Fruit fly (Drosophila melanogaster) whole organism, prepupa: ENCODE data around the gene mst.

Experiments
- CG10631 ChIP-seq: fragments of 200-800 bp; sonication (Bioruptor generic); optimal IDR thresholded peaks from 2 replicates; lab custom pipeline; 2016; ENCODE audit warnings: missing biosample characterization, missing genetic modification characterization
- CG10669 ChIP-seq: fragments of 200-800 bp; sonication (Bioruptor generic); optimal IDR thresholded peaks from 3 replicates; lab custom pipeline; 2018; ENCODE audit warnings: missing biosample characterization, mild to moderate bottlenecking, missing genetic modification characterization, moderate library complexity
- CG11762 ChIP-seq: fragments of 200-800 bp; sonication (Bioruptor generic); optimal IDR thresholded peaks from 3 replicates; lab custom pipeline; 2016; ENCODE audit warnings: missing biosample characterization, missing genetic modification characterization; ENCODE audit not compliant: insufficient read depth
- CG11902 ChIP-seq: fragments of 200-800 bp; sonication (Bioruptor generic); optimal IDR thresholded peaks from 3 replicates; lab custom pipeline; 2016; ENCODE audit warnings: missing biosample characterization, missing genetic modification characterization
- CG15336 ChIP-seq: fragments of 200-800 bp; sonication (Bioruptor generic); IDR thresholded peaks from 2 replicates; pipeline ENCODE4 v1.3.6; 2022; ENCODE audit warnings: missing biosample characterization, missing genetic modification characterization
- CG16779 ChIP-seq: fragments of 200-800 bp; sonication (Bioruptor generic); optimal IDR thresholded peaks from 3 replicates; lab custom pipeline; 2017; ENCODE audit warnings: missing biosample characterization, mild to moderate bottlenecking, missing genetic modification characterization
- CG31627 ChIP-seq: fragments of 200-800 bp; sonication (Bioruptor generic); optimal IDR thresholded peaks from 3 replicates; lab custom pipeline; 2016; ENCODE audit warnings: missing biosample characterization, missing genetic modification characterization
- CG34406 ChIP-seq: fragments of 200-800 bp; sonication (Bioruptor generic); optimal IDR thresholded peaks from 3 replicates; lab custom pipeline; 2016; ENCODE audit warnings: missing biosample characterization, missing genetic modification characterization
- CG3919 ChIP-seq: fragments of 200-800 bp; sonication (Bioruptor generic); optimal IDR thresholded peaks from 3 replicates; lab custom pipeline; 2016; ENCODE audit warnings: missing biosample characterization, missing genetic modification characterization
- CG4318 ChIP-seq: fragments of 200-800 bp; sonication (Bioruptor generic); optimal IDR thresholded peaks from 3 replicates; lab custom pipeline; 2017; ENCODE audit warnings: missing biosample characterization, mild to moderate bottlenecking, missing genetic modification characterization
- CG6276 ChIP-seq: fragments of 200-800 bp; sonication (Bioruptor generic); optimal IDR thresholded peaks from 2 replicates; lab custom pipeline; 2017; ENCODE audit warnings: missing biosample characterization, mild to moderate bottlenecking, missing genetic modification characterization
- CG6792 ChIP-seq: fragments of 200-800 bp; sonication (Bioruptor generic); optimal IDR thresholded peaks from 3 replicates; lab custom pipeline; 2016; ENCODE audit warnings: missing biosample characterization, missing genetic modification characterization
- CG6808 ChIP-seq: fragments of 200-800 bp; sonication (Bioruptor generic); optimal IDR thresholded peaks from 3 replicates; lab custom pipeline; 2017; ENCODE audit warnings: missing biosample characterization, missing genetic modification characterization, mild to moderate bottlenecking, moderate library complexity, missing genetic modification reagents
- CG6854 ChIP-seq: fragments of 200-800 bp; sonication (Bioruptor generic); optimal IDR thresholded peaks from 2 replicates; lab custom pipeline; 2017; ENCODE audit warnings: missing biosample characterization, mild to moderate bottlenecking, missing genetic modification characterization
- CG7368 ChIP-seq: fragments of 200-800 bp; sonication (Bioruptor generic); optimal IDR thresholded peaks from 3 replicates; lab custom pipeline; 2016; ENCODE audit warnings: missing biosample characterization, missing genetic modification characterization
- CG8119 ChIP-seq: fragments of 200-800 bp; sonication (Bioruptor generic); IDR thresholded peaks from 3 replicates; pipeline ENCODE4 v1.3.6; 2022; ENCODE audit warnings: missing biosample characterization, missing genetic modification characterization
- CG8319 ChIP-seq: fragments of 200-800 bp; sonication (Bioruptor generic); optimal IDR thresholded peaks from 3 replicates; lab custom pipeline; 2016; ENCODE audit warnings: missing biosample characterization, missing genetic modification characterization
- CG8632 ChIP-seq: fragments of 200-800 bp; sonication (Bioruptor generic); optimal IDR thresholded peaks from 3 replicates; lab custom pipeline; 2016; ENCODE audit warnings: missing biosample characterization, missing genetic modification characterization
- CG9139 ChIP-seq: fragments of 200-800 bp; sonication (Bioruptor generic); optimal IDR thresholded peaks from 3 replicates; lab custom pipeline; 2017; ENCODE audit warnings: missing biosample characterization, mild to moderate bottlenecking, missing genetic modification characterization
- Eip75B ChIP-seq: fragments of 200-800 bp; sonication (Bioruptor generic); optimal IDR thresholded peaks from 3 replicates; lab custom pipeline; 2016; ENCODE audit warnings: missing biosample characterization, missing genetic modification characterization
- Eip93F ChIP-seq: fragments of 200-800 bp; sonication (Bioruptor generic); optimal IDR thresholded peaks from 2 replicates; lab custom pipeline; 2016; ENCODE audit warnings: missing biosample characterization, mild to moderate bottlenecking, missing genetic modification characterization
- Ets96B ChIP-seq: fragments of 200-800 bp; optimal IDR thresholded peaks from 2 replicates; lab custom pipeline; 2019; ENCODE audit warnings: missing biosample characterization, mild to moderate bottlenecking, missing genetic modification characterization, moderate library complexity
- Gug ChIP-seq: fragments of 200-800 bp; sonication (Bioruptor generic); IDR thresholded peaks from 2 replicates; pipeline ENCODE4 v1.3.6; 2022; ENCODE audit warnings: missing biosample characterization, missing genetic modification characterization
- Hr38 ChIP-seq: sonication (Bioruptor generic); optimal IDR thresholded peaks from 2 replicates; lab custom pipeline; 2016; ENCODE audit warnings: missing biosample characterization, missing genetic modification characterization
- Hr4 ChIP-seq: fragments of 200-800 bp; sonication (Bioruptor generic); optimal IDR thresholded peaks from 3 replicates; lab custom pipeline; 2016; ENCODE audit warnings: missing biosample characterization, missing genetic modification characterization
- Lpt ChIP-seq: fragments of 200-800 bp; sonication (Bioruptor generic); optimal IDR thresholded peaks from 3 replicates; lab custom pipeline; 2016; ENCODE audit warnings: missing biosample characterization, missing genetic modification characterization
- Met ChIP-seq: fragments of 200-800 bp; sonication (Bioruptor generic); optimal IDR thresholded peaks from 3 replicates; lab custom pipeline; 2016; ENCODE audit warnings: missing biosample characterization, missing genetic modification characterization
- OdsH ChIP-seq: fragments of 200-800 bp; sonication (Bioruptor generic); optimal IDR thresholded peaks from 3 replicates; lab custom pipeline; 2016; ENCODE audit warnings: missing biosample characterization, missing genetic modification characterization
- Sox102F ChIP-seq: fragments of 200-800 bp; sonication (Bioruptor generic); optimal IDR thresholded peaks from 2 replicates; lab custom pipeline; 2016; ENCODE audit warnings: missing biosample characterization, mild to moderate bottlenecking, missing genetic modification characterization
- Sox14 ChIP-seq: fragments of 200-800 bp; sonication (Bioruptor generic); optimal IDR thresholded peaks from 3 replicates; lab custom pipeline; 2016; ENCODE audit warnings: missing biosample characterization, missing genetic modification characterization
- Sox15 ChIP-seq: fragments of 200-800 bp; sonication (Bioruptor generic); optimal IDR thresholded peaks from 3 replicates; lab custom pipeline; 2016; ENCODE audit warnings: missing biosample characterization, missing genetic modification characterization
- acj6 ChIP-seq: fragments of 200-800 bp; sonication (Bioruptor generic); optimal IDR thresholded peaks from 3 replicates; lab custom pipeline; 2016; ENCODE audit warnings: missing biosample characterization, missing genetic modification characterization
- cyc ChIP-seq: fragments of 200-800 bp; sonication (Bioruptor generic); optimal IDR thresholded peaks from 3 replicates; lab custom pipeline; 2016; ENCODE audit warnings: missing biosample characterization, missing genetic modification characterization
- dac ChIP-seq: fragments of 200-800 bp; sonication (Bioruptor generic); optimal IDR thresholded peaks from 2 replicates; lab custom pipeline; 2017; ENCODE audit warnings: missing biosample characterization, mild to moderate bottlenecking, missing genetic modification characterization
- dsx ChIP-seq: fragments of 200-800 bp; optimal IDR thresholded peaks from 3 replicates; lab custom pipeline; 2019; ENCODE audit warnings: missing biosample characterization, mild to moderate bottlenecking, missing genetic modification characterization, moderate library complexity; ENCODE audit not compliant: poor library complexity, severe bottlenecking
- eg ChIP-seq: fragments of 200-800 bp; sonication (Bioruptor generic); IDR thresholded peaks from 3 replicates; pipeline ENCODE4 v1.3.6; 2022; ENCODE audit warnings: missing biosample characterization, missing genetic modification characterization
- fd59A ChIP-seq: fragments of 200-800 bp; sonication (Bioruptor generic); optimal IDR thresholded peaks from 2 replicates; lab custom pipeline; 2017; ENCODE audit warnings: missing biosample characterization, mild to moderate bottlenecking, missing genetic modification characterization, missing genetic modification reagents
- fd85E ChIP-seq: fragments of 200-800 bp; sonication (Bioruptor generic); optimal IDR thresholded peaks from 3 replicates; lab custom pipeline; 2016; ENCODE audit warnings: missing biosample characterization, missing genetic modification characterization
- fkh ChIP-seq: fragments of 200-800 bp; sonication (Bioruptor generic); optimal IDR thresholded peaks from 3 replicates; lab custom pipeline; 2017; ENCODE audit warnings: missing biosample characterization, mild to moderate bottlenecking, missing genetic modification characterization, moderate library complexity
- lz ChIP-seq: fragments of 200-800 bp; sonication (Bioruptor generic); optimal IDR thresholded peaks from 3 replicates; lab custom pipeline; 2016; ENCODE audit warnings: missing biosample characterization, missing genetic modification characterization
- net ChIP-seq: fragments of 200-800 bp; sonication (Bioruptor generic); optimal IDR thresholded peaks from 3 replicates; lab custom pipeline; 2016; ENCODE audit warnings: missing biosample characterization, missing genetic modification characterization
- spab ChIP-seq: fragments of 200-800 bp; sonication (Bioruptor generic); optimal IDR thresholded peaks from 2 replicates; lab custom pipeline; 2017; ENCODE audit warnings: missing biosample characterization, mild to moderate bottlenecking, missing genetic modification characterization, missing genetic modification reagents
- ss ChIP-seq, 2 experiments: fragments of 200-800 bp; sonication (Bioruptor generic); optimal IDR thresholded peaks; 2 replicates in 1 of 2; 3 replicates in 1 of 2; lab custom pipeline; 2017 to 2018; ENCODE audit warnings: mild to moderate bottlenecking in 2 of 2, missing biosample characterization in 2 of 2, missing genetic modification characterization in 2 of 2, moderate library complexity in 1 of 2
- svp ChIP-seq: fragments of 200-800 bp; sonication (Bioruptor generic); peaks from one replicate; lab custom pipeline; 2016; ENCODE audit warnings: missing biosample characterization, missing genetic modification characterization
- vri ChIP-seq: fragments of 200-800 bp; sonication (Bioruptor generic); optimal IDR thresholded peaks from 3 replicates; lab custom pipeline; 2016; ENCODE audit warnings: missing biosample characterization, mild to moderate bottlenecking, missing genetic modification characterization

The mst gene

DNA sequence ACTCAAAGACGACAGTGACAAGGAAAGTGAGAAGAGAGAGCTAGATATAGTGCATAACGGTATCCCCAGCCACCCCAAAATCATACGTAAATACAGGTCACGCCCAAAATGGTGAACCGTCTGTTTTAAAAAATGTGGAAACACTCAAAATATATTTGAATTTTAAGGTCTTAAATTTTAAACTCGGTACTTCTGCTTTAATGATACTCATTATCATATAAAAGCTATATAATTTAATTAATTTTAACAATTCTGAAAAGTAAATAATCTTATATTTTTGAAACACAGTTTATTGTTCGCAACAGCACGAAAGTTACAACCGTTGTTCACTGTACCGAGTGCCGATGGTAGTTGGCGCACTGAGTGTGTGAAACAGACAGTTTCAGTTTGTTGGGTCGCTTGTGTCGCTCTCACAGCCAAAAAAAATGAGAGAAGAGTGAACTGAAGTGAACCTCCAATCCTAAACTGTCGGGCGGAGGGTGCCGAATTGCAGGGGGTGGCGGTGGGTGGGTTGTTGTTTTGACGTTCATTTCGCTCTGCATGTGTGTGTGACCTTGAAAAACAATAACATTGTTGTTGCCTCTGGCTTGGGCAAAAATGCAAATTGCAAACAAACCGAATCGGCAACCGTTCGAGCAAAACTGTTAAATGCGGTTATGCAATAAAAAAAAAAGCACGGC lies 22.3 kb upstream of the mst start (continued):
- TF ChIP-seq OdsH (GFP tag; lab: Kevin White, UChicago) = peak; percentile 86
- TF ChIP-seq fd85E (GFP tag; lab: Kevin White, UChicago) = no peak
- peak; percentile 72 for TF ChIP-seq Sox102F (GFP tag; lab: Kevin White, UChicago)
- peak; percentile 42 for TF ChIP-seq CG31627
- peak; percentile 71 for TF ChIP-seq CG10669
- peak; percentile 71 for TF ChIP-seq Eip93F (GFP tag; lab: Kevin White, UChicago)
- TF ChIP-seq net = peak; percentile 84
- peak; percentile 56 for TF ChIP-seq Met
- peak; percentile 75 for TF ChIP-seq CG6792 (GFP tag; lab: Kevin White, UChicago)
- TF ChIP-seq vri (GFP tag; lab: Kevin White, UChicago) = peak; percentile 48
- TF ChIP-seq fd59A (GFP tag; lab: Kevin White, UChicago) = peak; percentile 66
- peak; percentile 64 for TF ChIP-seq CG7368 (GFP tag; lab: Kevin White, UChicago)
- peak; percentile 62 for TF ChIP-seq lz (GFP tag; lab: Kevin White, UChicago)
- TF ChIP-seq Eip75B = peak; percentile 6
- TF ChIP-seq CG11762 (GFP tag; lab: Kevin White, UChicago) = peak; percentile 72
- TF ChIP-seq svp (GFP tag; lab: Kevin White, UChicago) = peak; percentile 90
- TF ChIP-seq CG8632 (GFP tag; lab: Kevin White, UChicago) = peak; percentile 61
- TF ChIP-seq spab (GFP tag; lab: Kevin White, UChicago) = peak; percentile 63
- TF ChIP-seq cyc (GFP tag; lab: Kevin White, UChicago) = peak; percentile 48
- peak; percentile 81 for TF ChIP-seq CG16779 (tag; lab: Kevin White, UChicago)
- TF ChIP-seq CG6276 = no peak
- TF ChIP-seq CG6854 = peak; percentile 62
- peak; percentile 80 for TF ChIP-seq Lpt (GFP tag; lab: Kevin White, UChicago)
- TF ChIP-seq eg (GFP tag; lab: Robert Waterston, UW) = peak; percentile 82
- TF ChIP-seq Hr38 (GFP tag; lab: Kevin White, UChicago) = no peak

DNA sequence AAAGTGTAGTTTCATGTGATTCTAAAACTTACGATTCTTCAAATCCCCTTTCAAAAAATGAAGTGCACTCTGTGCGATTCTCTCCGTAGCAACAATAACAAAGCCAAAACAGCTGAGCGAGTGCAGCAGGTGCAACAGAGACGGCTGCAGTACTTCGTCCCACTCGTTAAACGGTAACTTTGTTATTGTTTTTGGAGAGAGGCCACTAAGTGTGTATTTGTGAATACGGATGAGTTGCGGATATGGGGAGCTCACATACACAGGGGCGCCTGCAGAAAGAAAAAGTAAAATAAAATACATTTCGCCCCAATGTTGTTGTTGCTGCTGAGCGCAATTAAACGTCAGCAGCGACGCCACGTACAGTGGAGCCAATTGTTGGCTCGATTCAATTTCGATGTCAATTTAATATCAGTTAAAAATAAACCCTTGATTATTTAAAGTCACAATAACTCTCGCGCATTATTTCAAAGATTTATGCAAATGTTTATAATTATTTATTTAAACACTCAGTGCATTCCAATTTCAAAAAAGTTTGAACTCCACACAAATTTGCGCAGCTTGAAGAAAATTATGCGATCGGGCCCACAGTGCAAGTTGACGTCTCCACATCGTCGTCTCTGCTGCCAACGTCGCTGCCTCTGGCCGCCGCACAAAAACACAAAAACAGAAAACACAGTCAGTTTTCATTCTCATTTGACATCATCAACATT lies 21.3 kb upstream of the mst start:
- TF ChIP-seq CG6792 (GFP tag; lab: Kevin White, UChicago) = peak; percentile 99
- peak; percentile 98 for TF ChIP-seq CG15336
- peak; percentile 97 for TF ChIP-seq dsx (GFP tag; lab: Kevin White, UChicago)
- TF ChIP-seq CG9139 (GFP tag; lab: Kevin White, UChicago) = peak; percentile 97
- TF ChIP-seq cyc (GFP tag; lab: Kevin White, UChicago) = peak; percentile 98
- TF ChIP-seq CG10631 (GFP tag; lab: Kevin White, UChicago) = peak; percentile 98
- peak; percentile 98 for TF ChIP-seq CG31627
- TF ChIP-seq OdsH (GFP tag; lab: Kevin White, UChicago) = peak; percentile 99
- peak; percentile 98 for TF ChIP-seq CG16779 (tag; lab: Kevin White, UChicago)
- peak; percentile 99 for TF ChIP-seq fd59A (GFP tag; lab: Kevin White, UChicago)
- TF ChIP-seq Hr4 = peak; percentile 99
- peak; percentile 98 for TF ChIP-seq CG34406 (GFP tag; lab: Kevin White, UChicago)
- TF ChIP-seq CG8319 (GFP tag; lab: Kevin White, UChicago) = peak; percentile 97
- peak; percentile 99 for TF ChIP-seq dac (GFP tag; lab: Kevin White, UChicago)
- peak; percentile 97 for TF ChIP-seq CG11902 (GFP tag; lab: Kevin White, UChicago)
- TF ChIP-seq Eip75B = peak; percentile 99
- TF ChIP-seq Sox14 (GFP tag; lab: Kevin White, UChicago) = peak; percentile 98
- peak; percentile 97 for TF ChIP-seq CG7368 (GFP tag; lab: Kevin White, UChicago)
- TF ChIP-seq fd85E (GFP tag; lab: Kevin White, UChicago) = peak; percentile 89
- TF ChIP-seq CG3919 = peak; percentile 98
- peak; percentile 97 for TF ChIP-seq Sox15
- TF ChIP-seq CG8119 = peak; percentile 99
- peak; percentile 99 for TF ChIP-seq CG4318
- peak; percentile 97 for TF ChIP-seq Ets96B (tag; lab: Kevin White, UChicago)
- peak; percentile 99 for TF ChIP-seq acj6
- TF ChIP-seq CG11762 (GFP tag; lab: Kevin White, UChicago) = peak; percentile 98
- TF ChIP-seq vri (GFP tag; lab: Kevin White, UChicago) = peak; percentile 97
- peak; percentile 86 for TF ChIP-seq fkh (GFP tag; lab: Kevin White, UChicago)
- TF ChIP-seq Eip93F (GFP tag; lab: Kevin White, UChicago) = peak; percentile 96
- TF ChIP-seq ss (GFP tag; optimal IDR thresholded peaks at IDR 0.05; lab: Kevin White, UChicago) = peak; percentile 99
- TF ChIP-seq Sox102F (GFP tag; lab: Kevin White, UChicago) = peak; percentile 99
- TF ChIP-seq CG6808 (GFP tag; lab: Kevin White, UChicago) = peak; percentile 99
- TF ChIP-seq Lpt (GFP tag; lab: Kevin White, UChicago) = peak; percentile 98
- TF ChIP-seq CG6276 = peak; percentile 99
- peak; percentile 99 for TF ChIP-seq svp (GFP tag; lab: Kevin White, UChicago)
- TF ChIP-seq Gug (GFP tag; lab: Robert Waterston, UW) = peak; percentile 97
